Worm (Caenorhabditis elegans): ENCODE measurements around the gene mua-6.
A peak's percentile ranks its signal among the peaks of the same experiment; 100 is the strongest.

The mua-6 gene

ce11 chrX:16261993-16262392 lies 3.5 kb downstream of the mua-6 start, which contains the start of gene sgk-1 (continued):
- TF ChIP-seq gei-8 (GFP tag; optimal IDR thresholded peaks at IDR 0.05): no peak
- TF ChIP-seq daf-16 (GFP tag; optimal IDR thresholded peaks at IDR 0.05): no peak
- no peak for TF ChIP-seq daf-16 (tag; optimal IDR thresholded peaks at IDR 0.05)
- no peak for TF ChIP-seq ceh-28 (tag; optimal IDR thresholded peaks at IDR 0.05)
- TF ChIP-seq unc-62 (GFP tag; optimal IDR thresholded peaks at IDR 0.05 in 1 of 2): peak in 1 of 2 experiments; percentile 6
- no peak for TF ChIP-seq unc-62 (tag; optimal IDR thresholded peaks at IDR 0.05)

DNA sequence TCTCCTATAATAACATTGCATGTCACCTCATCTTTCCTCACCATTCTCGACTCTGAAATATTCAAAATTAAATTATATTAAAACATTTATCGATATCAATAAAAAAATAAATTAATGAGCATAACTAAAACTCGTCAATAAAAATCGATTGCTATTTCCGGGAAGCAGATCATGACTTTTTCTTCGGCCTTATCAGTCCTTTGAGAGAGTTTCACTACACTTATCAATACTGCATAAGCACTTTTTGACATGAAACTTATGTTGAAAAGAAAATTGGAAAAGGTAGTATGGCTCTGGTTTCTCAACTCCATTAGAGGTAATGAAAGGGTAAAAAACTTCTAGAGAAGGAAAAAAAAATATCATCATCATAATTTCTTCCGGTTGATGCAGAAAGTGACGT lies 5.4 kb downstream of the mua-6 start:
- TF ChIP-seq Y105C5A.15 (GFP tag; IDR thresholded peaks at IDR 0.05): no peak
- TF ChIP-seq pqm-1 (tag; optimal IDR thresholded peaks at IDR 0.05): peak; percentile 85
- TF ChIP-seq nhr-41 (GFP tag; IDR thresholded peaks at IDR 0.05): no peak
- no peak for TF ChIP-seq F10B5.3 (tag; optimal IDR thresholded peaks at IDR 0.05)
- peak; percentile 22 for TF ChIP-seq hlh-11 (tag; optimal IDR thresholded peaks at IDR 0.05)
- TF ChIP-seq dmd-8 (GFP tag; IDR thresholded peaks at IDR 0.05): no peak
- TF ChIP-seq lin-39 (tag; optimal IDR thresholded peaks at IDR 0.05): no peak
- no peak for TF ChIP-seq nhr-48 (tag; optimal IDR thresholded peaks at IDR 0.05)
- TF ChIP-seq unc-130 (GFP tag; optimal IDR thresholded peaks at IDR 0.05): no peak
- TF ChIP-seq mxl-3 (GFP tag; optimal IDR thresholded peaks at IDR 0.05): no peak
- TF ChIP-seq dve-1 (tag; optimal IDR thresholded peaks at IDR 0.05; ENCODE audit: insufficient read depth): peak; percentile 43
- no peak for TF ChIP-seq F26F4.8 (GFP tag; conservative IDR thresholded peaks at IDR 0.05)
- no peak for TF ChIP-seq F49E8.2 (tag; optimal IDR thresholded peaks at IDR 0.05; ENCODE audit: borderline replicate concordance)
- peak; percentile 6 for TF ChIP-seq hlh-30 (tag; optimal IDR thresholded peaks at IDR 0.05; ENCODE audit: insufficient read depth)
- TF ChIP-seq ces-1 (GFP tag; optimal IDR thresholded peaks at IDR 0.05): no peak
- no peak for TF ChIP-seq egl-27 (tag; optimal IDR thresholded peaks at IDR 0.05)
- no peak for TF ChIP-seq nhr-10 (tag; optimal IDR thresholded peaks at IDR 0.05)
- TF ChIP-seq nhr-28 (tag; optimal IDR thresholded peaks at IDR 0.05): peak; percentile 64
- no peak for TF ChIP-seq nhr-11 (tag; optimal IDR thresholded peaks at IDR 0.05)
- no peak for TF ChIP-seq daf-16 (GFP tag; optimal IDR thresholded peaks at IDR 0.05)
- peak; percentile 53 for TF ChIP-seq daf-16 (tag; optimal IDR thresholded peaks at IDR 0.05)
- no peak for TF ChIP-seq set-16 (GFP tag; IDR thresholded peaks at IDR 0.05)
- TF ChIP-seq lin-1 (GFP tag; IDR thresholded peaks at IDR 0.05): 0 out of 2 replicates have a peak, but pooled peaks have one; percentile 62
- peak; percentile 58; the same call in 1 of the 2 replicates for TF ChIP-seq dmd-6 (GFP tag; IDR thresholded peaks at IDR 0.05)
- TF ChIP-seq madf-9 (GFP tag; conservative IDR thresholded peaks at IDR 0.05): no peak
- no peak for TF ChIP-seq fos-1 (tag; optimal IDR thresholded peaks at IDR 0.05)
- TF ChIP-seq ceh-82 (tag; optimal IDR thresholded peaks at IDR 0.05): no peak
- TF ChIP-seq aha-1 (tag): peak; percentile 30
- no peak for TF ChIP-seq F44E2.7 (GFP tag; IDR thresholded peaks at IDR 0.05)
- TF ChIP-seq lin-29 (GFP tag; IDR thresholded peaks at IDR 0.05): no peak

- TF ChIP-seq unc-62 (GFP tag; optimal IDR thresholded peaks at IDR 0.05 in 1 of 2) (no peak), unc-62 (tag; optimal IDR thresholded peaks at IDR 0.05) (no peak), F44E2.7 (GFP tag; IDR thresholded peaks at IDR 0.05) (0 out of 2 replicates have a peak, but pooled peaks have one; percentile 24), duxl-1 (tag; optimal IDR thresholded peaks at IDR 0.05; ENCODE audit: poor library complexity) (no peak), ZK337.2 (GFP tag; IDR thresholded peaks at IDR 0.05) (no peak), pha-4 (GFP tag; IDR thresholded peaks at IDR 0.05) (no peak), pha-4 (tag; optimal IDR thresholded peaks at IDR 0.05) (no peak), aha-1 (tag) (peak; percentile 69)
Observed at ce11 chrX:16258503-16258902, 7.0 kb downstream of the mua-6 start.

DNA sequence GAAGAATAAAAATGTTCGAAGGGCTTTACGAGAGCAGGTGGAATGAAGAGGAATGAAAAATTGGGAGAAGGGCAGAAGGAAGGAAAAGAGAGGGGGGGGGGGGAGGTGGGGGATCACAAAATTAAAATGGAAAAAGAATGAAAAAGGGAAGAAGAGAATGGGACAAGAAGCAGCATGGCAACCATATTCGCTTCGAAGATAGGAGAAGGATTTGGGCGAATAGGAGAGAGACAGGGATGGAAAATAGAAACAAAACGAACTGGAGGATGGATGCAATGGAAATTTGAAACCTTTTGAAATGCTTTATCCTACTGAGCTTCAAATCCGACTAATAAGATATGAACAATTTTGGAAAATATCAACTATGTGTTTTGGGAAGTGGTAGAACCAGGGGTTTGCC lies 14.8 kb downstream of the mua-6 start, which contains the start of gene W10G6.6:
Gene W10G6.6, minus strand, starts transcription at position 101 of the 400 bp plus-strand sequence.
- TF ChIP-seq set-16 (GFP tag; IDR thresholded peaks at IDR 0.05): peak; percentile 15; the same call in 1 of the 2 replicates
- no peak for TF ChIP-seq dve-1 (tag; optimal IDR thresholded peaks at IDR 0.05; ENCODE audit: insufficient read depth)
- TF ChIP-seq daf-8 (GFP tag; IDR thresholded peaks at IDR 0.05): no peak
